Worm (Caenorhabditis elegans): ENCODE data around the gene F53C3.11.

DNA sequence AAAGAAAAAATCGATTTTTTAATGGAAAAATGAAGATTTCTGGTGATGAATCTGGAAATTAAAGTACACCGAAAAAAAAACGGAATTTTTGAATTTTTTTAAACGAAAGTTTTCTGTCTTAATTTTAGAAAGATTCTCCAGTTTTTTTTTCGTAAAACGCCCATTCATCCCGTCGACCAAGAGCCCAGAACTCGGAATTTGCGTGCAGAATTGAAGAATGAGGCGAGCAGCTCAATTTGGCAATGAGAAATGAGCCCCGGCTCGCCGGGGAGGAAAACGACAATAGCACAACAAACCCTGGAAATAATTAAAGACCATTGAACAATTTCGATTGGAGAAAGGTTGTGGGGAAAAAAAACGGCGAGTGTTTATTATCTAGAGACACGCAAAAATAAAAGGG is 25.3 kb upstream of the F53C3.11 start:
- TF ChIP-seq ceh-34 (tag; optimal IDR thresholded peaks at IDR 0.05) (no peak), pat-9 (tag; optimal IDR thresholded peaks at IDR 0.05) (no peak), unc-3 (GFP tag; conservative IDR thresholded peaks at IDR 0.05) (no peak), unc-3 (tag; optimal IDR thresholded peaks at IDR 0.05) (no peak), ets-4 (tag; optimal IDR thresholded peaks at IDR 0.05) (no peak), ama-1 (optimal IDR thresholded peaks at IDR 0.05) (no peak)

Measured in whole organism, late embryonic.